Worm (Caenorhabditis elegans) whole organism, late embryonic: ENCODE measurements around the gene Y43F8C.7.

Source experiments
- ceh-14 ChIP-seq: sonication (generic microtip); optimal IDR thresholded peaks from 2 replicates; lab custom pipeline; 2016; ENCODE audit warnings: missing genotype, missing genetic modification characterization, missing compliant biosample characterization
- ceh-48 ChIP-seq: sonication (generic microtip); optimal IDR thresholded peaks from 2 replicates; lab custom pipeline; 2016; ENCODE audit warnings: missing genetic modification characterization, inconsistent platforms, missing compliant biosample characterization
- dmd-4 ChIP-seq: sonication (generic microtip); optimal IDR thresholded peaks from 2 replicates; lab custom pipeline; 2016; ENCODE audit warnings: borderline replicate concordance, missing genetic modification characterization, missing compliant biosample characterization
- elt-2 ChIP-seq: sonication (generic microtip); optimal IDR thresholded peaks from 2 replicates; lab custom pipeline; 2016; ENCODE audit warnings: missing genetic modification reagents, missing genetic modification characterization, missing compliant biosample characterization
- gmeb-2 ChIP-seq: sonication (generic microtip); optimal IDR thresholded peaks from 2 replicates; lab custom pipeline; 2016; ENCODE audit warnings: missing genetic modification characterization, inconsistent platforms, missing compliant biosample characterization
- lin-11 ChIP-seq: fragments of 200-800 bp; sonication (Bioruptor generic); optimal IDR thresholded peaks from 2 replicates; lab custom pipeline; 2018; ENCODE audit warnings: mild to moderate bottlenecking, missing genetic modification characterization, missing compliant biosample characterization
- nhr-11 ChIP-seq: fragments of 150-350 bp; optimal IDR thresholded peaks from 2 replicates; lab custom pipeline; 2014; ENCODE audit warnings: missing biosample characterization, missing genetic modification characterization
- odd-2 ChIP-seq: sonication (generic microtip); optimal IDR thresholded peaks from 2 replicates; lab custom pipeline; 2017; ENCODE audit warnings: antibody characterized with exemption, mild to moderate bottlenecking, missing genetic modification characterization, missing compliant biosample characterization
- pqm-1 ChIP-seq: sonication (generic microtip); optimal IDR thresholded peaks from 2 replicates; lab custom pipeline; 2016; ENCODE audit warnings: missing genetic modification characterization, missing compliant biosample characterization
- unc-42 ChIP-seq: sonication (generic microtip); optimal IDR thresholded peaks from 2 replicates; lab custom pipeline; 2016; ENCODE audit warnings: missing genotype, missing genetic modification characterization, missing compliant biosample characterization

DNA sequence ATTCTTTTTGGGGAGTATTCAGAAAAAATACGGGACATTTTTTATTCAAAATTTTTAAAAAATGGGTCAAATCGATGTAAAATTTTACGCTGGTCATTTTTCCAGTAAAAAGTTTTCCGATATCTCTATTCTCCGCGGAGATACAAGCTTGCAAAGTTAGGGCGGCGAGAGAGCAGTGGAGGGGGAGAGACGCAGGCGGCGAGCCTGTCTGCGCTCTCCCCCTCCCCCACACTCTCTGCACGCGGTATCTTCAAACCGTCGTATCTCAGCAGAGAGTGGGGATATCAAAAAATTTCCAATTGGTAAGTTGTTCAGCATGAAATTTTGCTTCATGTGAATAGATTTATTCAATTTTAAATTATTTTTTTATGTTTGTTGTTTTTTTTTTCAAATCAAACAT lies 28.0 kb upstream of the Y43F8C.7 start:
- TF ChIP-seq unc-42 (tag; lab: Kevin White, UChicago) (no peak), elt-2 (no peak), lin-11 (tag; lab: Kevin White, UChicago) (no peak), gmeb-2 (tag; lab: Kevin White, UChicago) (no peak), ceh-14 (tag; lab: Kevin White, UChicago) (no peak), ceh-48 (tag; lab: Kevin White, UChicago) (no peak), pqm-1 (no peak), nhr-11 (tag; lab: Kevin White, UChicago) (no peak), odd-2 (tag; lab: Kevin White, UChicago) (no peak), dmd-4 (tag; lab: Kevin White, UChicago) (no peak)
